Worm (Caenorhabditis elegans) whole organism, young adult: Measurements from ENCODE around the gene Y48G9A.6.
A peak's percentile ranks its signal among the peaks of the same experiment; 100 is the strongest.

ENCODE experiments used
- B0019.2 ChIP-seq: fragments of 200-800 bp; sonication (Bioruptor generic); conservative IDR thresholded peaks from 2 replicates; pipeline ENCODE4 v1.3.6; 2022; ENCODE audit warnings: missing genetic modification reagents, missing genetic modification characterization, missing compliant biosample characterization
- B0336.3 ChIP-seq: fragments of 200-800 bp; sonication (Bioruptor generic); IDR thresholded peaks from 2 replicates; pipeline ENCODE4 v1.3.6; 2022; ENCODE audit warnings: missing genetic modification characterization, missing compliant biosample characterization
- C06A6.2 ChIP-seq: fragments of 200-800 bp; sonication (Bioruptor generic); conservative IDR thresholded peaks from 2 replicates; pipeline ENCODE4 v1.3.6; 2022; ENCODE audit warnings: missing genetic modification characterization, missing compliant biosample characterization
- F33H1.4 ChIP-seq: fragments of 200-800 bp; sonication (Bioruptor generic); IDR thresholded peaks from 2 replicates; pipeline ENCODE4 v1.3.6; 2022; ENCODE audit warnings: missing genetic modification reagents, missing genetic modification characterization, missing compliant biosample characterization
- F57A8.1 ChIP-seq: fragments of 200-800 bp; sonication (Bioruptor generic); optimal IDR thresholded peaks from 2 replicates; lab custom pipeline; 2018; ENCODE audit warnings: mild to moderate bottlenecking, missing genetic modification characterization, moderate library complexity, missing compliant biosample characterization
- F57C9.4 ChIP-seq: sonication (generic microtip); optimal IDR thresholded peaks from 2 replicates; lab custom pipeline; 2017; ENCODE audit warnings: mild to moderate bottlenecking, missing genetic modification characterization, missing compliant biosample characterization
- T07F8.4 ChIP-seq: sonication (generic microtip); optimal IDR thresholded peaks from 2 replicates; lab custom pipeline; 2016; ENCODE audit warnings: mild to moderate bottlenecking, missing genetic modification characterization, moderate library complexity, missing compliant biosample characterization
- Y56A3A.18 ChIP-seq: fragments of 200-800 bp; sonication (Bioruptor generic); IDR thresholded peaks from 2 replicates; pipeline ENCODE4 v1.3.6; 2022; ENCODE audit warnings: missing genetic modification reagents, missing genetic modification characterization, missing compliant biosample characterization
- Y79H2A.3 ChIP-seq: fragments of 200-800 bp; sonication (Bioruptor generic); conservative IDR thresholded peaks from 2 replicates; pipeline ENCODE4 v1.3.6; 2022; ENCODE audit warnings: missing genetic modification reagents, missing genetic modification characterization, missing compliant biosample characterization
- aptf-2 ChIP-seq: fragments of 200-800 bp; sonication (Bioruptor generic); conservative IDR thresholded peaks from 2 replicates; pipeline ENCODE4 v1.3.6; 2022; ENCODE audit warnings: missing genetic modification reagents, missing genetic modification characterization, missing compliant biosample characterization
- attf-5 ChIP-seq: fragments of 200-800 bp; sonication (Bioruptor generic); optimal IDR thresholded peaks from 2 replicates; lab custom pipeline; 2018; ENCODE audit warnings: mild to moderate bottlenecking, missing genetic modification characterization, missing compliant biosample characterization
- ccch-3 ChIP-seq: fragments of 200-800 bp; sonication (Bioruptor generic); optimal IDR thresholded peaks from 2 replicates; lab custom pipeline; 2018; ENCODE audit warnings: mild to moderate bottlenecking, missing genetic modification characterization, missing compliant biosample characterization
- cebp-1 ChIP-seq, 2 experiments: fragments of 200-800 bp in 1 of 2; sonication (Bioruptor generic) in 1 of 2; sonication (generic microtip) in 1 of 2; IDR thresholded peaks in 1 of 2; optimal IDR thresholded peaks in 1 of 2; 2 replicates each; pipeline versions ENCODE4 v1.3.6 to Lab custom; 2017 to 2022; ENCODE audit warnings: missing compliant biosample characterization in 2 of 2, missing genetic modification characterization in 2 of 2, mild to moderate bottlenecking in 1 of 2, missing genetic modification reagents in 1 of 2, moderate library complexity in 1 of 2
- dox-1 ChIP-seq: fragments of 200-800 bp; sonication (Bioruptor generic); IDR thresholded peaks from 2 replicates; pipeline ENCODE4 v1.3.6; 2022; ENCODE audit warnings: missing genetic modification reagents, missing genetic modification characterization, missing compliant biosample characterization
- dpff-1 ChIP-seq: sonication (generic microtip); optimal IDR thresholded peaks from 2 replicates; lab custom pipeline; 2017; ENCODE audit warnings: mild to moderate bottlenecking, missing genetic modification characterization, missing compliant biosample characterization
- egl-18 ChIP-seq: fragments of 200-800 bp; sonication (Bioruptor generic); IDR thresholded peaks from 2 replicates; pipeline ENCODE4 v1.3.6; 2022; ENCODE audit warnings: missing genetic modification reagents, missing genetic modification characterization, missing compliant biosample characterization
- hlh-12 ChIP-seq: sonication (generic microtip); optimal IDR thresholded peaks from 2 replicates; lab custom pipeline; 2016; ENCODE audit warnings: missing genetic modification characterization, missing compliant biosample characterization
- lin-54 ChIP-seq: fragments of 200-800 bp; sonication (Bioruptor generic); optimal IDR thresholded peaks from 2 replicates; lab custom pipeline; 2018; ENCODE audit warnings: mild to moderate bottlenecking, missing genetic modification characterization, missing compliant biosample characterization
- lir-1 ChIP-seq: fragments of 200-800 bp; sonication (Bioruptor generic); conservative IDR thresholded peaks from 2 replicates; pipeline ENCODE4 v1.3.6; 2022; ENCODE audit warnings: missing genetic modification reagents, missing genetic modification characterization, missing compliant biosample characterization
- mcd-1 ChIP-seq: fragments of 200-800 bp; sonication (Bioruptor generic); IDR thresholded peaks from 2 replicates; pipeline ENCODE4 v1.3.6; 2022; ENCODE audit warnings: missing genetic modification reagents, missing genetic modification characterization, missing compliant biosample characterization
- nfya-1 ChIP-seq: sonication (generic microtip); optimal IDR thresholded peaks from 2 replicates; lab custom pipeline; 2017; ENCODE audit warnings: antibody characterized with exemption, missing compliant biosample characterization, missing genetic modification characterization, borderline replicate concordance; ENCODE audit not compliant: insufficient read depth
- nfya-2 ChIP-seq: fragments of 200-800 bp; sonication (Bioruptor generic); IDR thresholded peaks from 2 replicates; pipeline ENCODE4 v1.3.6; 2022; ENCODE audit warnings: missing genetic modification reagents, missing genetic modification characterization, missing compliant biosample characterization
- nfyb-1 ChIP-seq: fragments of 200-800 bp; sonication (Bioruptor generic); IDR thresholded peaks from 2 replicates; pipeline ENCODE4 v1.3.6; 2022; ENCODE audit warnings: missing genetic modification reagents, missing genetic modification characterization, missing compliant biosample characterization
- nhr-80 ChIP-seq: sonication (generic microtip); optimal IDR thresholded peaks from 2 replicates; lab custom pipeline; 2016; ENCODE audit warnings: missing genetic modification characterization, missing compliant biosample characterization
- pha-4 ChIP-seq: fragments of 150-350 bp; sonication (generic microtip); optimal IDR thresholded peaks from 2 replicates; lab custom pipeline; 2014; ENCODE audit warnings: missing biosample characterization, missing genetic modification reagents, missing genetic modification characterization
- tbp1 ChIP-seq: fragments of 200-800 bp; sonication (Bioruptor generic); optimal IDR thresholded peaks from 2 replicates; lab custom pipeline; 2018; ENCODE audit warnings: mild to moderate bottlenecking, missing genetic modification characterization, missing compliant biosample characterization
- unc-62 ChIP-seq: fragments of 150-350 bp; optimal IDR thresholded peaks from 2 replicates; lab custom pipeline; 2014; ENCODE audit warnings: missing biosample characterization, missing genetic modification reagents, missing genetic modification characterization
- ztf-25 ChIP-seq: fragments of 200-800 bp; sonication (Bioruptor generic); IDR thresholded peaks from 2 replicates; pipeline ENCODE4 v1.3.6; 2022; ENCODE audit warnings: missing genetic modification reagents, missing genetic modification characterization, missing compliant biosample characterization
- ztf-3 ChIP-seq: fragments of 200-800 bp; sonication (Bioruptor generic); optimal IDR thresholded peaks from 2 replicates; lab custom pipeline; 2018; ENCODE audit warnings: mild to moderate bottlenecking, missing genetic modification characterization, missing compliant biosample characterization

Gene Y48G9A.6

DNA sequence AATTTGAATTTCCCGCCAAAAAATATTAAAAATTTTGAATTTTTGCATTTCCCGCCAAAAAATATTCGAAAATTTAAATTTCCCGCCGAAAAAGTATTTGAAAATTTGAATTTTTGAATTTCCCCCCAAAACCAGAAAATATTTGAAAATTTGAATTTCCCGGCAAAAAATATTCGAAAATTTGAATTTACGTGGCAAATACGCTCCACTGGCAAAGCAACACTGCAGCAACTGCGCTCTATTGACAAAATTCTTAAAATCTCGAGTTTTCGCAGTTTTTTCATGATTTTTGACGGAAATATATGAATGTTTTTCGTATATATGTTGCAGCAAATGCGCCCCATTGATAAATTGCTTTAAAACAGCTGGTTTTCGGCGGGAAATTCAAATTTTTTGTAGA is 6.3 kb upstream of the Y48G9A.6 start (continued):
- TF ChIP-seq cebp-1 (GFP tag; IDR thresholded peaks at IDR 0.05; lab: Robert Waterston, UW) = no peak
- no peak for TF ChIP-seq cebp-1 (tag; optimal IDR thresholded peaks at IDR 0.05; lab: Kevin White, UChicago)
- TF ChIP-seq F57C9.4 (tag; lab: Kevin White, UChicago) = no peak
- TF ChIP-seq egl-18 (GFP tag; lab: Robert Waterston, UW) = no peak
- no peak for TF ChIP-seq B0336.3
- TF ChIP-seq hlh-12 (tag; lab: Kevin White, UChicago) = no peak

DNA sequence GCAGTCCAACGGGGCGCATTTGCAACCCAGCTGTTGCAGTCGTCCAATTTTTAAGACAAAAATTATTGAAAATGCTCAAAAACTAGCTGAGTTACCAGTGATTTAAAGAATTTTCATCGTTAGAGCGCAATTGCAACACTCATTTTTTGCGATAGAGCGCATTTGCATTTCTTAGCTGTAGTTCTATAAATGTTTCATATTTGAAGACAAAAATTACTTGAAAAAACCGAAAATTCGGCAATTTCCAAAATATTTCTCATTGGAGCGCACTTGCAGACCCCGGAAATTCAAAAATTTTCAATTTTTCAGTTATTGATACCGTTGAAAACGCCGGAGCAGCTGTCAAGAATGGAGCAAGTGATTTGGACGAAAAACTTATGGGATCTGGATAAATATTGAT is 5.6 kb upstream of the Y48G9A.6 start:
- TF ChIP-seq lir-1 = no peak
- TF ChIP-seq T07F8.4 (tag; lab: Kevin White, UChicago) = no peak
- TF ChIP-seq mcd-1 (GFP tag; lab: Robert Waterston, UW) = peak; percentile 55

- no peak for TF ChIP-seq dpff-1 (tag; lab: Kevin White, UChicago)
- no peak for TF ChIP-seq nfyb-1 (GFP tag; lab: Robert Waterston, UW)
- no peak for TF ChIP-seq dox-1 (GFP tag; lab: Robert Waterston, UW)
- no peak for TF ChIP-seq ztf-25
- TF ChIP-seq F33H1.4 (GFP tag; lab: Robert Waterston, UW) = no peak
- no peak for TF ChIP-seq aptf-2
- TF ChIP-seq F57A8.1 (GFP tag; lab: Kevin White, UChicago) = no peak
These were observed 5.0 kb upstream of the Y48G9A.6 start for ce11 chrIII:2112601-2113176.

ce11 chrIII:2115322-2115721 is 2.3 kb upstream of the Y48G9A.6 start:
- TF ChIP-seq attf-5 = no peak
- TF ChIP-seq pha-4 = no peak
- no peak for TF ChIP-seq ztf-3 (GFP tag; lab: Kevin White, UChicago)
- no peak for TF ChIP-seq unc-62 (GFP tag; lab: Kevin White, UChicago)
- TF ChIP-seq B0019.2 (GFP tag; lab: Robert Waterston, UW) = no peak
- TF ChIP-seq C06A6.2 (GFP tag; lab: Robert Waterston, UW) = no peak
- no peak for TF ChIP-seq Y79H2A.3
- TF ChIP-seq Y56A3A.18 (GFP tag; lab: Robert Waterston, UW) = no peak
- no peak for TF ChIP-seq nfya-1 (tag; lab: Kevin White, UChicago)
- no peak for TF ChIP-seq ccch-3 (GFP tag; lab: Kevin White, UChicago)

- TF ChIP-seq F33H1.4 (GFP tag; lab: Robert Waterston, UW) = peak; percentile 33
- TF ChIP-seq tbp1 (GFP tag; lab: Kevin White, UChicago) = no peak
- peak; percentile 36 for TF ChIP-seq lin-54 (GFP tag; lab: Kevin White, UChicago)
- peak; percentile 39; the same call in 1 of the 2 replicates for TF ChIP-seq mcd-1 (GFP tag; lab: Robert Waterston, UW)
These were observed 844 bp upstream of the Y48G9A.6 start, which contains the start of gene Y48G9A.11 for ce11 chrIII:2116797-2117196. TSS of gene Y48G9A.11 (minus strand) at chrIII:2116897.

DNA sequence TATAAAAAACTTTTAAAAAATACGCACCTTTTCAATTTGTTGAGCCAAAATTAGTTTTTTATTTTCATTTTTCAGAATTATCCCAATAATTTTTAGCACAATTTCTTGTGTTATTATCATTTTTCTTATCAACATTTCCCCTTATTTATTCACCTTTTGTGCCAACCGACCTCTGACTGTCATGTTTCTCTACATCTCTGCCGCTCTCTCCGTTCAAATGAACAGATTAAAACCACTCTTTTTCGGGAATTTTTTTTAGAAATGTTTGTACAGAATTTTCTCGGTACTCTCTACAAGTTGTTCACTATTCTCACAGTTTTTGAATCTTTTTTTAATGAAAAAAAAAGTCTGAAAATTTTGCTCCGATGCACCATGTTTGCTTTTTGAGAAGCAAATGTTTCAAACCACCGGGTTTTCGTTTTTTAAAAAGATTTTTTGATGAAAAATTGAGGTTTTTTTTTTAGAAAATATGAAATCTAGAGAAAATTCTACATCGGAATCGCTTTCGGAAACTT is 6.1 kb downstream of the Y48G9A.6 start, which contains the start of gene frl-1:
Gene frl-1 (plus strand): TSS at position 465 of the 515 bp plus-strand sequence.
- TF ChIP-seq nfya-2 (GFP tag; lab: Robert Waterston, UW) (no peak), nhr-80 (tag; lab: Kevin White, UChicago) (peak; percentile 56)
